Worm (Caenorhabditis elegans) whole organism, L2 larva: ENCODE measurements around the gene ZK829.7.
A peak's percentile ranks its signal among the peaks of the same experiment; 100 is the strongest.

ENCODE experiments used
- C34F6.9 ChIP-seq: fragments of 150-350 bp; optimal IDR thresholded peaks from 2 replicates; lab custom pipeline; 2014; ENCODE audit warnings: missing biosample characterization, missing genetic modification characterization
- F13H6.1 ChIP-seq: sonication (generic microtip); optimal IDR thresholded peaks from 2 replicates; lab custom pipeline; 2016; ENCODE audit warnings: missing genetic modification characterization, missing compliant biosample characterization
- R02D3.7 ChIP-seq: fragments of 150-350 bp; optimal IDR thresholded peaks from 2 replicates; lab custom pipeline; 2014; ENCODE audit warnings: missing biosample characterization, missing genetic modification characterization
- ZK546.5 ChIP-seq: sonication (generic microtip); optimal IDR thresholded peaks from 2 replicates; lab custom pipeline; 2017; ENCODE audit warnings: missing biosample characterization, missing genetic modification characterization
- aly-2 ChIP-seq: fragments of 150-350 bp; optimal IDR thresholded peaks from 2 replicates; lab custom pipeline; 2014; ENCODE audit warnings: missing biosample characterization, missing genetic modification characterization
- ama-1 ChIP-seq: fragments of 150-350 bp; optimal IDR thresholded peaks from 2 replicates; lab custom pipeline; 2018; ENCODE audit warnings: inconsistent platforms
- blmp-1 ChIP-seq: sonication (generic microtip); optimal IDR thresholded peaks from 2 replicates; lab custom pipeline; 2017; ENCODE audit warnings: missing genetic modification characterization, mild to moderate bottlenecking, missing compliant biosample characterization, antibody characterized with exemption, moderate library complexity; ENCODE audit not compliant: insufficient read depth
- ceh-16 ChIP-seq: fragments of 150-350 bp; optimal IDR thresholded peaks from 2 replicates; lab custom pipeline; 2014; ENCODE audit warnings: missing biosample characterization, missing genetic modification characterization
- crh-2 ChIP-seq: sonication (generic microtip); optimal IDR thresholded peaks from 2 replicates; lab custom pipeline; 2017; ENCODE audit warnings: missing biosample characterization, missing genetic modification characterization
- dmd-4 ChIP-seq: sonication (generic microtip); optimal IDR thresholded peaks from 2 replicates; lab custom pipeline; 2017; ENCODE audit warnings: missing biosample characterization, missing genetic modification characterization
- egl-27 ChIP-seq: sonication (generic microtip); optimal IDR thresholded peaks from 3 replicates; lab custom pipeline; 2017; ENCODE audit warnings: missing biosample characterization, missing genetic modification reagents, missing genetic modification characterization
- fos-1 ChIP-seq: fragments of 150-350 bp; optimal IDR thresholded peaks from 2 replicates; lab custom pipeline; 2014; ENCODE audit warnings: missing biosample characterization, missing genetic modification characterization
- gmeb-1 ChIP-seq: fragments of 150-350 bp; optimal IDR thresholded peaks from 2 replicates; lab custom pipeline; 2014; ENCODE audit warnings: missing biosample characterization, missing genetic modification characterization
- lin-11 ChIP-seq: fragments of 150-350 bp; sonication (generic microtip); optimal IDR thresholded peaks from 2 replicates; lab custom pipeline; 2014; ENCODE audit warnings: missing biosample characterization, missing genetic modification characterization, inconsistent platforms, mixed read lengths
- lin-13 ChIP-seq: fragments of 150-350 bp; optimal IDR thresholded peaks from 2 replicates; lab custom pipeline; 2014; ENCODE audit warnings: missing biosample characterization, missing genetic modification reagents, missing genetic modification characterization
- lin-39 ChIP-seq: fragments of 150-350 bp; optimal IDR thresholded peaks from 2 replicates; lab custom pipeline; 2014; ENCODE audit warnings: missing biosample characterization, missing genetic modification reagents, missing genetic modification characterization
- lsy-2 ChIP-seq, 2 experiments: fragments of 150-350 bp in 1 of 2; sonication (generic microtip) in 1 of 2; optimal IDR thresholded peaks; 2 replicates each; lab custom pipeline; 2014 to 2017; ENCODE audit warnings: missing biosample characterization in 2 of 2, missing genetic modification characterization in 2 of 2
- mab-5 ChIP-seq: fragments of 150-350 bp; optimal IDR thresholded peaks from 2 replicates; lab custom pipeline; 2014; ENCODE audit warnings: missing biosample characterization, missing genetic modification characterization
- mdl-1 ChIP-seq, 2 experiments: fragments of 150-350 bp in 1 of 2; sonication (generic microtip) in 1 of 2; optimal IDR thresholded peaks; 2 replicates each; lab custom pipeline; 2017; ENCODE audit warnings: missing biosample characterization in 2 of 2, missing genetic modification characterization in 2 of 2
- nhr-10 ChIP-seq: sonication (generic microtip); optimal IDR thresholded peaks from 2 replicates; lab custom pipeline; 2017; ENCODE audit warnings: missing biosample characterization, missing genetic modification characterization
- nhr-129 ChIP-seq: fragments of 150-350 bp; optimal IDR thresholded peaks from 2 replicates; lab custom pipeline; 2014; ENCODE audit warnings: missing biosample characterization, missing genetic modification characterization
- nhr-21 ChIP-seq: fragments of 150-350 bp; optimal IDR thresholded peaks from 2 replicates; lab custom pipeline; 2014; ENCODE audit warnings: missing biosample characterization, missing genetic modification characterization
- nhr-237 ChIP-seq: fragments of 150-350 bp; optimal IDR thresholded peaks from 2 replicates; lab custom pipeline; 2014; ENCODE audit warnings: missing biosample characterization, missing genetic modification characterization
- nhr-25 ChIP-seq: fragments of 150-350 bp; sonication (generic microtip); optimal IDR thresholded peaks from 3 replicates; lab custom pipeline; 2014; ENCODE audit warnings: missing biosample characterization, missing genetic modification characterization
- nhr-6 ChIP-seq: fragments of 150-350 bp; optimal IDR thresholded peaks from 2 replicates; lab custom pipeline; 2014; ENCODE audit warnings: missing biosample characterization, missing genetic modification characterization
- nhr-77 ChIP-seq: fragments of 150-350 bp; optimal IDR thresholded peaks from 2 replicates; lab custom pipeline; 2014; ENCODE audit warnings: missing biosample characterization, missing genetic modification characterization
- peb-1 ChIP-seq: fragments of 150-350 bp; optimal IDR thresholded peaks from 2 replicates; lab custom pipeline; 2014; ENCODE audit warnings: missing biosample characterization, missing genetic modification characterization
- sem-4 ChIP-seq: fragments of 150-350 bp; optimal IDR thresholded peaks from 2 replicates; lab custom pipeline; 2014; ENCODE audit warnings: missing biosample characterization, missing genetic modification reagents, missing genetic modification characterization
- skn-1 ChIP-seq: sonication (generic microtip); optimal IDR thresholded peaks from 2 replicates; lab custom pipeline; 2017; ENCODE audit warnings: missing biosample characterization, missing genetic modification characterization
- sma-3 ChIP-seq: sonication (generic microtip); optimal IDR thresholded peaks from 2 replicates; lab custom pipeline; 2016; ENCODE audit warnings: missing genetic modification reagents, missing genetic modification characterization, missing compliant biosample characterization
- sma-9 ChIP-seq, 2 experiments: fragments of 150-350 bp in 1 of 2; sonication (generic microtip) in 1 of 2; optimal IDR thresholded peaks; 2 replicates each; lab custom pipeline; 2014 to 2016; ENCODE audit warnings: missing genetic modification characterization in 2 of 2, mild to moderate bottlenecking in 1 of 2, missing biosample characterization in 1 of 2, missing compliant biosample characterization in 1 of 2, missing genetic modification reagents in 1 of 2, moderate library complexity in 1 of 2
- snpc-4 ChIP-seq: fragments of 150-350 bp; optimal IDR thresholded peaks from 2 replicates; lab custom pipeline; 2014; ENCODE audit warnings: missing biosample characterization, missing genetic modification characterization
- unc-39 ChIP-seq: fragments of 150-350 bp; optimal IDR thresholded peaks from 2 replicates; lab custom pipeline; 2014; ENCODE audit warnings: missing biosample characterization, missing genetic modification characterization
- unc-55 ChIP-seq: fragments of 150-350 bp; sonication (generic microtip); optimal IDR thresholded peaks from 3 replicates; lab custom pipeline; 2014; ENCODE audit warnings: missing biosample characterization, missing genetic modification reagents, missing genetic modification characterization
- unc-62 ChIP-seq: fragments of 150-350 bp; optimal IDR thresholded peaks from 2 replicates; lab custom pipeline; 2014; ENCODE audit warnings: missing biosample characterization, missing genetic modification reagents, missing genetic modification characterization
- zag-1 ChIP-seq: fragments of 150-350 bp; optimal IDR thresholded peaks from 2 replicates; lab custom pipeline; 2014; ENCODE audit warnings: missing biosample characterization, missing genetic modification characterization

ZK829.7 gene

ce11 chrIV:11961485-11962255 is at the start of gene ZK829.7:
ZK829.7 (minus strand) TSS chrIV:11961535.
- TF ChIP-seq unc-39 (tag; lab: Kevin White, UChicago) (no peak), egl-27 (tag; lab: Kevin White, UChicago) (peak; percentile 47), lsy-2 (tag; optimal IDR thresholded peaks at IDR 0.05; lab: Kevin White, UChicago) (peak; percentile 77 to 89), nhr-6 (tag; lab: Kevin White, UChicago) (peak; percentile 75), blmp-1 (tag; lab: Kevin White, UChicago) (peak; percentile 13), peb-1 (tag; lab: Kevin White, UChicago) (no peak), sma-9 (GFP tag; optimal IDR thresholded peaks at IDR 0.05; lab: Kevin White, UChicago) (peak; percentile 93), sma-9 (tag; optimal IDR thresholded peaks at IDR 0.05; lab: Kevin White, UChicago) (no peak), mdl-1 (tag; optimal IDR thresholded peaks at IDR 0.05; lab: Kevin White, UChicago) (peak in 1 of 2 experiments; percentile 11), nhr-77 (tag; lab: Kevin White, UChicago) (peak; percentile 20), nhr-10 (tag; lab: Kevin White, UChicago) (no peak), lin-11 (tag; lab: Kevin White, UChicago) (no peak), fos-1 (peak; percentile 15), lin-39 (tag; lab: Kevin White, UChicago) (no peak), skn-1 (no peak), ceh-16 (tag; lab: Kevin White, UChicago) (no peak), snpc-4 (peak; percentile 34), aly-2 (tag; lab: Kevin White, UChicago) (no peak), mab-5 (tag; lab: Kevin White, UChicago) (peak; percentile 30), R02D3.7 (peak; percentile 5), nhr-237 (peak; percentile 65), unc-55 (GFP tag; lab: Kevin White, UChicago) (peak; percentile 39), zag-1 (tag; lab: Kevin White, UChicago) (no peak), nhr-129 (tag; lab: Kevin White, UChicago) (peak; percentile 51), ZK546.5 (tag; lab: Kevin White, UChicago) (peak; percentile 48), C34F6.9 (tag; lab: Kevin White, UChicago) (peak; percentile 73), lin-13 (GFP tag; lab: Kevin White, UChicago) (peak; percentile 81), nhr-25 (tag; lab: Kevin White, UChicago) (peak; percentile 74), gmeb-1 (tag; lab: Kevin White, UChicago) (peak; percentile 98), crh-2 (tag; lab: Kevin White, UChicago) (peak; percentile 85), sma-3 (GFP tag; lab: Kevin White, UChicago) (peak; percentile 82), F13H6.1 (tag; lab: Kevin White, UChicago) (peak; percentile 68), unc-62 (GFP tag; lab: Kevin White, UChicago) (no peak), sem-4 (peak; percentile 60), dmd-4 (no peak), nhr-21 (tag; lab: Kevin White, UChicago) (peak; percentile 52)

DNA sequence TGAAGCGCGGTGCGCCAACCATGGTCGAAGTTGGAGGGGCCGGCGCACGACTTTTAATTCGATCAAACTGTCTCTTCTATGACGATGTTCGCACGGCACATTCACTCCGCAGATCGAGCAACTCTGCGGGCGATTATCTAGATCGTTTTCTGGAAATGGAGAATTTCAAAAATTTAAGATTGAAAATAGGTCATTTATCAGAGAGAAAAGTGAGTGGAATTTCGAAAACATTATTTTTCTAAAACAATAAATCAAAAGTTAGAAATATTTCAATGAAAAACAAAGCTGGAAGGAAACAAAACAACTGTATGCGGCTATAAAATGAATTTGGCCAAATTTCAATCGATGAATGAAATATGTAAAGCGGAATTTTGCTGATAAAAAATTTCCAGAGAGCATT is 49.5 kb upstream of the ZK829.7 start, which contains the start of the genes ZK617.26 and unc-22:
Gene ZK617.26 (minus strand): TSS at position 101 of the 400 bp plus-strand sequence.
Gene unc-22 (minus strand): TSS at position 149 of the 400 bp plus-strand sequence.
- TF ChIP-seq nhr-129 (tag; lab: Kevin White, UChicago) (no peak), ZK546.5 (tag; lab: Kevin White, UChicago) (no peak), lin-11 (tag; lab: Kevin White, UChicago) (no peak)

DNA sequence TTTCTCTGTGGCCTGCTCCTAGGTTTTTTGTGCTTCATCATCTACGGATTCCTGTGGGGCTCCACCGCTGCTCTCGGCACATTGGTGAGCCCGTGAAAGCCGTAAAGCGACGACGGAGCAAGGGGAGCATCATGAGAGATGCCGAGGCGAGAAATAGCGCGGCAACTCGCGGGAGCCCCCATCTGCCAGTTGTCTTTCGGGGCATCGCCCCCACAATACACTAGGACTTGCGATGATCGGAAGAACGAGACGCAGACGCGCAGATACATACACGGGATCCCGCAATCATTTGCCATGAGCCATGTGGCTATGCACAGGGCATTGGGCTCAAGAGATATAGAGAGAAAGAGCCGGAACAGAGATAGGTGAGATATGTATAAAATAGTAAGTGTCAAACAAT is 49.0 kb upstream of the ZK829.7 start:
- TF ChIP-seq sma-9 (GFP tag; optimal IDR thresholded peaks at IDR 0.05; lab: Kevin White, UChicago) (peak; percentile 52), sma-9 (tag; optimal IDR thresholded peaks at IDR 0.05; lab: Kevin White, UChicago) (no peak), F13H6.1 (tag; lab: Kevin White, UChicago) (peak; percentile 86), unc-55 (GFP tag; lab: Kevin White, UChicago) (no peak), ama-1 (lab: Kevin White, UChicago) (no peak), nhr-129 (tag; lab: Kevin White, UChicago) (peak; percentile 84), unc-39 (tag; lab: Kevin White, UChicago) (no peak), snpc-4 (no peak)
- TF ChIP-seq, all 48 proteins: peak for 3
